Fruit fly (Drosophila melanogaster): ENCODE data around the gene CG11109.

The CG11109 gene

dm6 chr3L:22891009-22891408, 19.0 kb downstream of the CG11109 start:
- TF ChIP-seq CG2889 (GFP tag; IDR thresholded peaks at IDR 0.05), result no peak
- peak in 1 of 2 experiments; percentile 57 for TF ChIP-seq Pdp1 (GFP tag; optimal IDR thresholded peaks at IDR 0.05)
- no peak for TF ChIP-seq da (GFP tag; optimal IDR thresholded peaks at IDR 0.05)
- peak; percentile 76 for TF ChIP-seq exex (tag; optimal IDR thresholded peaks at IDR 0.05)
- 0 out of 4 replicates have a peak, but pooled peaks have one; percentile 24 for TF ChIP-seq chinmo (GFP tag; IDR thresholded peaks at IDR 0.05; ENCODE audit: partially characterized antibody)

dm6 chr3L:22894689-22895283, 22.8 kb downstream of the CG11109 start:
- TF ChIP-seq CG10959 (GFP tag; IDR thresholded peaks at IDR 0.05) (no peak), sens (GFP tag) (peak; percentile 25), onecut (GFP tag; IDR thresholded peaks at IDR 0.05) (0 out of 2 replicates have a peak, but pooled peaks have one; percentile 21), CG8478 (optimal IDR thresholded peaks at IDR 0.05) (peak; percentile 90), GATAe (GFP tag; conservative IDR thresholded peaks at IDR 0.05) (no peak), CG17361 (GFP tag; IDR thresholded peaks at IDR 0.05) (peak; percentile 21; the same call in 1 of the 3 replicates), pfk (GFP tag; optimal IDR thresholded peaks at IDR 0.05) (peak; percentile 46), usp (GFP tag; optimal IDR thresholded peaks at IDR 0.05) (no peak), lola (GFP tag; optimal IDR thresholded peaks at IDR 0.05) (peak in 1 of 3 experiments; percentile 53), Lhr (GFP tag; optimal IDR thresholded peaks at IDR 0.05) (peak; percentile 35), Hmr (GFP tag; optimal IDR thresholded peaks at IDR 0.05) (peak; percentile 11), CG2678 (tag; optimal IDR thresholded peaks at IDR 0.05) (no peak), chinmo (GFP tag; IDR thresholded peaks at IDR 0.05; ENCODE audit: partially characterized antibody) (0 out of 4 replicates have a peak, but pooled peaks have one; percentile 41), Abd-B (GFP tag; optimal IDR thresholded peaks at IDR 0.05) (peak; percentile 37), crol (GFP tag; IDR thresholded peaks at IDR 0.05) (peak; percentile 90), CTCF (GFP tag; optimal IDR thresholded peaks at IDR 0.05) (peak; percentile 46), Med (GFP tag) (peak; percentile 60), CG3407 (GFP tag; optimal IDR thresholded peaks at IDR 0.05) (no peak), hkb (optimal IDR thresholded peaks at IDR 0.05) (peak; percentile 13), hkb (GFP tag; IDR thresholded peaks at IDR 0.05) (no peak), CG14710 (tag; optimal IDR thresholded peaks at IDR 0.05) (no peak), CG3847 (GFP tag; IDR thresholded peaks at IDR 0.05) (no peak)

dm6 chr3L:22898444-22898843, 26.4 kb downstream of the CG11109 start, which contains the start of gene CG11131:
CG11131 (plus strand) TSS chr3L:22898744.
- TF ChIP-seq CG1233 (GFP tag; optimal IDR thresholded peaks at IDR 0.05) (no peak), Dp (GFP tag; optimal IDR thresholded peaks at IDR 0.05) (no peak), CG15269 (tag; optimal IDR thresholded peaks at IDR 0.05) (no peak), CG12391 (tag; optimal IDR thresholded peaks at IDR 0.05) (no peak), NC2α (GFP tag; optimal IDR thresholded peaks at IDR 0.05) (no peak), CG16813 (GFP tag; IDR thresholded peaks at IDR 0.05; ENCODE audit: partially characterized antibody) (no peak), CG1832 (GFP tag; optimal IDR thresholded peaks at IDR 0.05) (no peak), CG18619 (GFP tag; optimal IDR thresholded peaks at IDR 0.05) (no peak), Dfd (GFP tag; optimal IDR thresholded peaks at IDR 0.05) (no peak), chinmo (GFP tag; IDR thresholded peaks at IDR 0.05; ENCODE audit: partially characterized antibody) (no peak), H2.0 (GFP tag; IDR thresholded peaks at IDR 0.05) (no peak), ase (GFP tag; IDR thresholded peaks at IDR 0.05) (no peak), CG9727 (GFP tag; optimal IDR thresholded peaks at IDR 0.05) (no peak), CG30403 (GFP tag; optimal IDR thresholded peaks at IDR 0.05) (no peak), CG31224 (GFP tag; IDR thresholded peaks at IDR 0.05) (no peak), CG10366 (GFP tag; IDR thresholded peaks at IDR 0.05) (no peak)

All from whole organism, embryonic.